Worm (Caenorhabditis elegans) whole organism, L3 larva: ENCODE measurements around the gene srz-10.

Experiments
- ama-1 ChIP-seq: fragments of 150-350 bp; optimal IDR thresholded peaks from 2 replicates; lab custom pipeline; 2018
- daf-12 ChIP-seq: fragments of 150-350 bp; optimal IDR thresholded peaks from 2 replicates; lab custom pipeline; 2014; ENCODE audit warnings: missing biosample characterization, missing genetic modification reagents, missing genetic modification characterization
- elt-2 ChIP-seq: sonication (generic microtip); optimal IDR thresholded peaks from 2 replicates; lab custom pipeline; 2016; ENCODE audit warnings: missing genetic modification reagents, mild to moderate bottlenecking, missing genetic modification characterization, missing compliant biosample characterization
- elt-3 ChIP-seq, 3 experiments: fragments of 150-350 bp in 1 of 3; sonication (generic microtip) in 2 of 3; optimal IDR thresholded peaks; 2 replicates in 2 of 3; 4 replicates in 1 of 3; lab custom pipeline; 2014 to 2017; ENCODE audit warnings: missing biosample characterization in 3 of 3, missing genetic modification characterization in 3 of 3
- fos-1 ChIP-seq: fragments of 150-350 bp; optimal IDR thresholded peaks from 2 replicates; lab custom pipeline; 2014; ENCODE audit warnings: missing biosample characterization, missing genetic modification characterization
- nhr-23 ChIP-seq: fragments of 150-350 bp; optimal IDR thresholded peaks from 2 replicates; lab custom pipeline; 2014; ENCODE audit warnings: missing biosample characterization, missing genetic modification reagents, missing genetic modification characterization
- nhr-77 ChIP-seq: fragments of 150-350 bp; optimal IDR thresholded peaks from 2 replicates; lab custom pipeline; 2014; ENCODE audit warnings: missing biosample characterization, missing genetic modification characterization

DNA sequence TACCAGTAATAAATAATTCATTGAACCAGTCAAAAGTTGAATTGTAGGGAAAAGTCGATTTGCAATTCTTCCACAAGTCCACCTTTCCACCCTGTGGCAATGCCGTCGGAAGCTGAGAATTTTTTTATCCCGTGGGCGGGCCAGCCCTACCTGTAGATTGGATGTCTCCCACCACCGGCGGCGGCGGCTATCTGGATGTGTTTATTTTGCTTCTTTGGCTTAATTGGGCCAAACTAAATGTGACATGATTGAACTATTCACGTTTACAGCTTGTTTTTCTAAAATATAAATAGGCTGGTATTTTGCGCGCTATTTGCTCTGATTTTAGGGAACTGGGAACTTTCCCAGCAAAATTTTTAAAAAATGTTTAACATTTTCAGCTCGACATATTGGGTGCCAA lies 35.6 kb upstream of the srz-10 start, which contains the start of gene wrt-8:
- TF ChIP-seq daf-12 (no peak), nhr-77 (tag; lab: Kevin White, UChicago) (no peak), nhr-23 (no peak), elt-2 (no peak), elt-3 (tag; optimal IDR thresholded peaks at IDR 0.05; lab: Kevin White, UChicago) (no peak), fos-1 (no peak), ama-1 (lab: Kevin White, UChicago) (no peak)
